Worm (Caenorhabditis elegans) whole organism, L4 larva: ENCODE results near the gene ZK1307.4.

Experiments used
- F10B5.3 ChIP-seq: sonication (generic microtip); optimal IDR thresholded peaks from 2 replicates; lab custom pipeline; 2016; ENCODE audit warnings: mild to moderate bottlenecking, missing genetic modification characterization, missing compliant biosample characterization
- F26F4.8 ChIP-seq: fragments of 200-800 bp; sonication (Bioruptor generic); conservative IDR thresholded peaks from 2 replicates; pipeline ENCODE4 v1.3.6; 2022; ENCODE audit warnings: missing genetic modification characterization, missing compliant biosample characterization
- T20F7.1 ChIP-seq: fragments of 200-800 bp; sonication (Bioruptor generic); optimal IDR thresholded peaks from 2 replicates; lab custom pipeline; 2018; ENCODE audit warnings: mild to moderate bottlenecking, missing genetic modification characterization, missing compliant biosample characterization
- Y105C5A.15 ChIP-seq: fragments of 200-800 bp; sonication (Bioruptor generic); IDR thresholded peaks from 2 replicates; pipeline ENCODE4 v1.3.6; 2022; ENCODE audit warnings: missing genetic modification characterization, missing compliant biosample characterization
- Y5F2A.4 ChIP-seq: fragments of 200-800 bp; sonication (Bioruptor generic); optimal IDR thresholded peaks from 2 replicates; lab custom pipeline; 2018; ENCODE audit warnings: mild to moderate bottlenecking, missing genetic modification characterization, missing compliant biosample characterization
- Y75B8A.6 ChIP-seq: fragments of 200-800 bp; sonication (Bioruptor generic); IDR thresholded peaks from 2 replicates; pipeline ENCODE4 v1.3.6; 2022; ENCODE audit warnings: missing genetic modification reagents, missing genetic modification characterization, missing compliant biosample characterization
- ama-1 ChIP-seq: fragments of 150-350 bp; optimal IDR thresholded peaks from 2 replicates; lab custom pipeline; 2014; ENCODE audit warnings: inconsistent platforms, mixed read lengths
- arid-1 ChIP-seq: fragments of 200-800 bp; sonication (Bioruptor generic); conservative IDR thresholded peaks from 2 replicates; pipeline ENCODE4 v1.3.6; 2022; ENCODE audit warnings: missing genetic modification reagents, missing genetic modification characterization, missing compliant biosample characterization
- attf-4 ChIP-seq: sonication (generic microtip); optimal IDR thresholded peaks from 3 replicates; lab custom pipeline; 2017; ENCODE audit warnings: missing biosample characterization, missing genetic modification characterization
- ceh-20 ChIP-seq: fragments of 200-800 bp; sonication (Bioruptor generic); IDR thresholded peaks from 2 replicates; pipeline ENCODE4 v1.3.6; 2022; ENCODE audit warnings: missing genetic modification reagents, missing genetic modification characterization, missing compliant biosample characterization
- ceh-28 ChIP-seq: fragments of 150-350 bp; optimal IDR thresholded peaks from 2 replicates; lab custom pipeline; 2014; ENCODE audit warnings: missing biosample characterization, missing genetic modification reagents, missing genetic modification characterization
- ceh-32 ChIP-seq: sonication (generic microtip); optimal IDR thresholded peaks from 2 replicates; lab custom pipeline; 2016; ENCODE audit warnings: mild to moderate bottlenecking, missing genetic modification characterization, missing compliant biosample characterization; ENCODE audit not compliant: poor library complexity
- ceh-44 ChIP-seq: fragments of 200-800 bp; sonication (Bioruptor generic); IDR thresholded peaks from 2 replicates; pipeline ENCODE4 v1.3.6; 2022; ENCODE audit warnings: missing genetic modification reagents, missing genetic modification characterization, missing compliant biosample characterization
- ceh-62 ChIP-seq: sonication (generic microtip); optimal IDR thresholded peaks from 2 replicates; lab custom pipeline; 2017; ENCODE audit warnings: missing biosample characterization, missing genetic modification characterization
- ces-1 ChIP-seq: fragments of 150-350 bp; sonication (generic microtip); optimal IDR thresholded peaks from 4 replicates; lab custom pipeline; 2014; ENCODE audit warnings: missing biosample characterization, missing genetic modification reagents, missing genetic modification characterization
- cey-2 ChIP-seq: sonication (generic microtip); optimal IDR thresholded peaks from 3 replicates; lab custom pipeline; 2017; ENCODE audit warnings: missing genetic modification characterization, mild to moderate bottlenecking, missing compliant biosample characterization, antibody characterized with exemption, borderline replicate concordance; ENCODE audit not compliant: insufficient read depth
- ctbp-1 ChIP-seq: fragments of 200-800 bp; sonication (Bioruptor generic); IDR thresholded peaks from 2 replicates; pipeline ENCODE4 v1.3.6; 2022; ENCODE audit warnings: missing genetic modification reagents, missing genetic modification characterization, missing compliant biosample characterization
- daf-12 ChIP-seq: fragments of 150-350 bp; optimal IDR thresholded peaks from 2 replicates; lab custom pipeline; 2014; ENCODE audit warnings: missing biosample characterization, missing genetic modification reagents, missing genetic modification characterization
- daf-8 ChIP-seq: fragments of 200-800 bp; sonication (Bioruptor generic); IDR thresholded peaks from 2 replicates; pipeline ENCODE4 v1.3.6; 2022; ENCODE audit warnings: missing genetic modification characterization, missing compliant biosample characterization
- dmd-8 ChIP-seq: fragments of 200-800 bp; sonication (Bioruptor generic); IDR thresholded peaks from 2 replicates; pipeline ENCODE4 v1.3.6; 2022; ENCODE audit warnings: missing genetic modification characterization, missing compliant biosample characterization
- dmd-9 ChIP-seq: fragments of 200-800 bp; sonication (Bioruptor generic); IDR thresholded peaks from 2 replicates; pipeline ENCODE4 v1.3.6; 2022; ENCODE audit warnings: missing genetic modification reagents, missing genetic modification characterization, missing compliant biosample characterization
- dpl-1 ChIP-seq: fragments of 150-350 bp; optimal IDR thresholded peaks from 2 replicates; lab custom pipeline; 2014; ENCODE audit warnings: missing biosample characterization, missing genetic modification reagents, missing genetic modification characterization
- dve-1 ChIP-seq: sonication (generic microtip); optimal IDR thresholded peaks from 2 replicates; lab custom pipeline; 2017; ENCODE audit warnings: antibody characterized with exemption, mild to moderate bottlenecking, missing genetic modification characterization, missing compliant biosample characterization; ENCODE audit not compliant: insufficient read depth
- egl-43 ChIP-seq: fragments of 200-800 bp; sonication (Bioruptor generic); IDR thresholded peaks from 2 replicates; pipeline ENCODE4 v1.3.6; 2022; ENCODE audit warnings: missing genetic modification reagents, missing genetic modification characterization, missing compliant biosample characterization
- fkh-10 ChIP-seq: fragments of 150-350 bp; optimal IDR thresholded peaks from 2 replicates; lab custom pipeline; 2014; ENCODE audit warnings: missing biosample characterization, missing genetic modification reagents, missing genetic modification characterization
- gei-8 ChIP-seq: fragments of 200-800 bp; sonication (Bioruptor generic); optimal IDR thresholded peaks from 2 replicates; lab custom pipeline; 2018; ENCODE audit warnings: mild to moderate bottlenecking, missing genetic modification characterization, missing compliant biosample characterization
- hif-1 ChIP-seq, 2 experiments: sonication (generic microtip); optimal IDR thresholded peaks; 2 replicates each; lab custom pipeline; 2016 to 2017; ENCODE audit warnings: missing compliant biosample characterization in 2 of 2, missing genetic modification characterization in 2 of 2, missing genetic modification reagents in 2 of 2, missing genotype in 2 of 2, mild to moderate bottlenecking in 1 of 2
- hlh-30 ChIP-seq: sonication (generic microtip); optimal IDR thresholded peaks from 2 replicates; lab custom pipeline; 2017; ENCODE audit warnings: antibody characterized with exemption, mild to moderate bottlenecking, missing genetic modification characterization, missing compliant biosample characterization; ENCODE audit not compliant: insufficient read depth
- hmg-1.1 ChIP-seq: fragments of 200-800 bp; sonication (Bioruptor generic); IDR thresholded peaks from 2 replicates; pipeline ENCODE4 v1.3.6; 2022; ENCODE audit warnings: missing genetic modification reagents, missing genetic modification characterization, missing compliant biosample characterization
- lin-1 ChIP-seq: fragments of 200-800 bp; sonication (Bioruptor generic); IDR thresholded peaks from 2 replicates; pipeline ENCODE4 v1.3.6; 2022; ENCODE audit warnings: missing genetic modification reagents, missing genetic modification characterization, missing compliant biosample characterization
- lin-13 ChIP-seq: fragments of 150-350 bp; optimal IDR thresholded peaks from 2 replicates; lab custom pipeline; 2014; ENCODE audit warnings: missing biosample characterization, missing genetic modification reagents, missing genetic modification characterization
- madf-5 ChIP-seq, 2 experiments: fragments of 200-800 bp; sonication (Bioruptor generic); IDR thresholded peaks; 2 replicates each; pipeline ENCODE4 v1.3.6; 2022; ENCODE audit warnings: missing compliant biosample characterization in 2 of 2, missing genetic modification characterization in 2 of 2
- mdl-1 ChIP-seq, 2 experiments: fragments of 150-350 bp in 1 of 2; sonication (generic microtip) in 1 of 2; optimal IDR thresholded peaks; 2 replicates each; lab custom pipeline; 2014 to 2017; ENCODE audit warnings: missing biosample characterization in 2 of 2, missing genetic modification characterization in 2 of 2
- mxl-3 ChIP-seq: fragments of 200-800 bp; sonication (Bioruptor generic); optimal IDR thresholded peaks from 2 replicates; lab custom pipeline; 2018; ENCODE audit warnings: mild to moderate bottlenecking, missing genetic modification characterization, missing compliant biosample characterization
- nhr-102 ChIP-seq: sonication (generic microtip); optimal IDR thresholded peaks from 2 replicates; lab custom pipeline; 2016; ENCODE audit warnings: mild to moderate bottlenecking, missing genetic modification characterization, moderate library complexity, missing compliant biosample characterization
- nhr-111 ChIP-seq: fragments of 200-800 bp; sonication (Bioruptor generic); optimal IDR thresholded peaks from 2 replicates; lab custom pipeline; 2018; ENCODE audit warnings: mild to moderate bottlenecking, missing genetic modification characterization, missing compliant biosample characterization
- nhr-237 ChIP-seq: sonication (generic microtip); optimal IDR thresholded peaks from 2 replicates; lab custom pipeline; 2017; ENCODE audit warnings: missing biosample characterization, missing genetic modification characterization
- nhr-41 ChIP-seq: fragments of 200-800 bp; sonication (Bioruptor generic); IDR thresholded peaks from 2 replicates; pipeline ENCODE4 v1.3.6; 2022; ENCODE audit warnings: missing genetic modification reagents, missing genetic modification characterization, missing compliant biosample characterization
- nhr-42 ChIP-seq: fragments of 200-800 bp; sonication (Bioruptor generic); IDR thresholded peaks from 2 replicates; pipeline ENCODE4 v1.3.6; 2022; ENCODE audit warnings: missing genetic modification characterization, missing compliant biosample characterization
- nhr-48 ChIP-seq: sonication (generic microtip); optimal IDR thresholded peaks from 2 replicates; lab custom pipeline; 2016; ENCODE audit warnings: mild to moderate bottlenecking, missing genetic modification characterization, missing compliant biosample characterization
- nhr-6 ChIP-seq: fragments of 150-350 bp; optimal IDR thresholded peaks from 2 replicates; lab custom pipeline; 2014; ENCODE audit warnings: missing biosample characterization, missing genetic modification characterization
- pha-4 ChIP-seq, 2 experiments: fragments of 150-350 bp in 1 of 2; fragments of 200-800 bp in 1 of 2; sonication (Bioruptor generic) in 1 of 2; IDR thresholded peaks in 1 of 2; optimal IDR thresholded peaks in 1 of 2; 2 replicates each; pipeline versions ENCODE4 v1.3.6 to Lab custom; 2014 to 2022; ENCODE audit warnings: missing genetic modification characterization in 2 of 2, missing genetic modification reagents in 2 of 2, missing biosample characterization in 1 of 2, missing compliant biosample characterization in 1 of 2
- pqm-1 ChIP-seq: sonication (generic microtip); optimal IDR thresholded peaks from 2 replicates; lab custom pipeline; 2017; ENCODE audit warnings: missing biosample characterization, missing genetic modification characterization
- snpc-1.2 ChIP-seq: fragments of 200-800 bp; sonication (Bioruptor generic); IDR thresholded peaks from 2 replicates; pipeline ENCODE4 v1.3.6; 2022; ENCODE audit warnings: missing genetic modification reagents, missing genetic modification characterization, missing compliant biosample characterization
- snpc-4 ChIP-seq: fragments of 150-350 bp; optimal IDR thresholded peaks from 2 replicates; lab custom pipeline; 2014; ENCODE audit warnings: missing biosample characterization, missing genetic modification characterization
- tra-1 ChIP-seq: fragments of 200-800 bp; sonication (Bioruptor generic); IDR thresholded peaks from 2 replicates; pipeline ENCODE4 v1.3.6; 2022; ENCODE audit warnings: missing genetic modification reagents, missing genetic modification characterization, missing compliant biosample characterization
- unc-130 ChIP-seq: sonication (generic microtip); optimal IDR thresholded peaks from 2 replicates; lab custom pipeline; 2016; ENCODE audit warnings: missing genetic modification reagents, missing genetic modification characterization, missing compliant biosample characterization
- zfp-3 ChIP-seq: fragments of 200-800 bp; sonication (Bioruptor generic); conservative IDR thresholded peaks from 2 replicates; pipeline ENCODE4 v1.3.6; 2022; ENCODE audit warnings: missing genetic modification reagents, missing genetic modification characterization, missing compliant biosample characterization
- zip-2 ChIP-seq: fragments of 150-350 bp; optimal IDR thresholded peaks from 2 replicates; lab custom pipeline; 2014; ENCODE audit warnings: missing biosample characterization, missing genetic modification characterization
- ztf-7 ChIP-seq: fragments of 150-350 bp; optimal IDR thresholded peaks from 2 replicates; lab custom pipeline; 2014; ENCODE audit warnings: missing biosample characterization, missing genetic modification characterization

The ZK1307.4 gene

DNA sequence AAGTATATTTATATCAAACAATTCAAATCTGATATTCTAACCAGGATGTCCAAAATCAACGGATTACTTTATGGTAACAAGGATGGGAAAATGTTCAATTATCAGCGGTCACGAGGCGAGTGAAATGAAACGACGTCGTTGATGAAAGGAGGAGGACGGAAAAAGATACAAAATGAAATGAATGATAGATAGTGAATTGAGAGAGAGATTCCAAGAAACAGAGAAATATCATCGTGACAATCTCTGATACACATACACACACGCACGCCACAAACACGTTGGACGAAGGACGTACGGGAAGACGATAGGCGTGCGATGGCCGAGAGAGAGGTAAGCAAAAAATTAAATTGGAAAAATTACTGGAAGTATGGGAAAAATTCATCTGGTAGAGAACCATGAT, 50.5 kb downstream of the ZK1307.4 start:
- no peak for TF ChIP-seq daf-12
- no peak for TF ChIP-seq Y75B8A.6 (GFP tag; lab: Robert Waterston, UW)
- TF ChIP-seq ztf-7 (tag; lab: Kevin White, UChicago) = no peak
- no peak for TF ChIP-seq arid-1 (GFP tag; lab: Robert Waterston, UW)
- no peak for TF ChIP-seq gei-8 (GFP tag; lab: Kevin White, UChicago)
- TF ChIP-seq nhr-237 (tag; lab: Kevin White, UChicago) = no peak
- no peak for TF ChIP-seq ama-1 (lab: Kevin White, UChicago)
- no peak for TF ChIP-seq cey-2 (tag; lab: Kevin White, UChicago)
- TF ChIP-seq hmg-1.1 (GFP tag; lab: Robert Waterston, UW) = no peak
- TF ChIP-seq lin-13 (GFP tag; lab: Kevin White, UChicago) = peak; percentile 35
- TF ChIP-seq egl-43 (GFP tag; lab: Robert Waterston, UW) = no peak
- TF ChIP-seq snpc-1.2 (GFP tag; lab: Robert Waterston, UW) = no peak
- 0 out of 2 replicates have a peak, but pooled peaks have one; percentile 53 for TF ChIP-seq dmd-8
- TF ChIP-seq F26F4.8 (GFP tag; lab: Robert Waterston, UW) = no peak
- TF ChIP-seq ceh-32 (tag; lab: Kevin White, UChicago) = no peak
- 0 out of 2 replicates have a peak, but pooled peaks have one; percentile 10 for TF ChIP-seq tra-1 (GFP tag; lab: Robert Waterston, UW)
- no peak for TF ChIP-seq ces-1 (GFP tag; lab: Kevin White, UChicago)
- peak; percentile 58 for TF ChIP-seq nhr-6
- no peak for TF ChIP-seq T20F7.1 (GFP tag; lab: Kevin White, UChicago)
- peak; percentile 56 for TF ChIP-seq lin-1
- no peak for TF ChIP-seq dmd-9 (GFP tag; lab: Robert Waterston, UW)
- peak in 1 of 2 experiments; percentile 37 for TF ChIP-seq hif-1 (tag; optimal IDR thresholded peaks at IDR 0.05; lab: Kevin White, UChicago)
- no peak for TF ChIP-seq F10B5.3
- no peak for TF ChIP-seq pha-4 (GFP tag; IDR thresholded peaks at IDR 0.05; lab: Robert Waterston, UW)
- TF ChIP-seq pha-4 (tag; optimal IDR thresholded peaks at IDR 0.05; lab: Kevin White, UChicago) = no peak
- no peak for TF ChIP-seq nhr-41 (GFP tag; lab: Robert Waterston, UW)
- peak; percentile 8 for TF ChIP-seq dpl-1
- TF ChIP-seq zip-2 (tag; lab: Kevin White, UChicago) = no peak
- TF ChIP-seq mxl-3 = peak; percentile 100
- TF ChIP-seq dve-1 (tag; lab: Kevin White, UChicago) = peak; percentile 73
- no peak for TF ChIP-seq zfp-3 (GFP tag; lab: Robert Waterston, UW)
- TF ChIP-seq madf-5 (GFP tag; IDR thresholded peaks at IDR 0.05; lab: Robert Waterston, UW) = no peak
- no peak for TF ChIP-seq snpc-4 (tag; lab: Kevin White, UChicago)
- TF ChIP-seq mdl-1 (tag; optimal IDR thresholded peaks at IDR 0.05; lab: Kevin White, UChicago) = peak; percentile 50 to 96
- TF ChIP-seq Y105C5A.15 (GFP tag; lab: Robert Waterston, UW) = no peak
- TF ChIP-seq ceh-20 (GFP tag; lab: Robert Waterston, UW) = 0 out of 2 replicates have a peak, but pooled peaks have one; percentile 47
- TF ChIP-seq nhr-48 (tag; lab: Kevin White, UChicago) = peak; percentile 90
- no peak for TF ChIP-seq fkh-10 (GFP tag; lab: Kevin White, UChicago)
- peak; percentile 91 for TF ChIP-seq hlh-30 (tag; lab: Kevin White, UChicago)
- TF ChIP-seq nhr-42 (GFP tag; lab: Robert Waterston, UW) = no peak
- no peak for TF ChIP-seq ctbp-1
- TF ChIP-seq ceh-28 (tag; lab: Kevin White, UChicago) = no peak
- no peak for TF ChIP-seq ceh-44 (GFP tag; lab: Robert Waterston, UW)
- TF ChIP-seq Y5F2A.4 (GFP tag; lab: Kevin White, UChicago) = no peak
- TF ChIP-seq unc-130 (GFP tag; lab: Kevin White, UChicago) = no peak
- TF ChIP-seq pqm-1 (tag; lab: Kevin White, UChicago) = peak; percentile 28
- TF ChIP-seq nhr-111 (GFP tag; lab: Kevin White, UChicago) = no peak
- no peak for TF ChIP-seq attf-4
- peak; percentile 49 for TF ChIP-seq nhr-102 (tag; lab: Kevin White, UChicago)
- no peak for TF ChIP-seq daf-8
- TF ChIP-seq ceh-62 = no peak
